Worm (Caenorhabditis elegans): Measurements from ENCODE around the gene Y105C5A.10.
"Not testable (repeated sequence)": the region's sequence is repeated elsewhere in the genome, so short reads cannot be mapped to it uniquely, and the experiment has no call there.

Gene Y105C5A.10

ce11 chrIV:15640852-15641251, 5.3 kb downstream of the Y105C5A.10 start, which contains the start of gene Y105C5A.13:
Y105C5A.13 (plus strand) TSS chrIV:15641231.
- TF ChIP-seq W03F9.2 (tag; optimal IDR thresholded peaks at IDR 0.05) (no peak), him-1 (tag; optimal IDR thresholded peaks at IDR 0.05) (no peak), dao-5 (tag; optimal IDR thresholded peaks at IDR 0.05) (no peak)

ce11 chrIV:15641699-15642098, 6.1 kb downstream of the Y105C5A.10 start, which contains the start of gene Y105C5A.12:
Y105C5A.12 (minus strand) TSS chrIV:15641799.
- TF ChIP-seq dao-5, him-1, W03F9.2 (tag; optimal IDR thresholded peaks at IDR 0.05): not testable (repeated sequence)

ce11 chrIV:15646418-15647220, 11.1 kb downstream of the Y105C5A.10 start, which contains the start of the genes Y105C5A.1268 and Y105C5A.1272:
Y105C5A.1268 (minus strand) TSS chrIV:15646468.
Y105C5A.1272 (plus strand) TSS chrIV:15646992.
- peak; percentile 65 for TF ChIP-seq him-1 (tag; optimal IDR thresholded peaks at IDR 0.05)

- no peak for TF ChIP-seq him-1 (tag; optimal IDR thresholded peaks at IDR 0.05)
- TF ChIP-seq dao-5 (tag; optimal IDR thresholded peaks at IDR 0.05): no peak
- TF ChIP-seq W03F9.2 (tag; optimal IDR thresholded peaks at IDR 0.05): no peak
These were observed 12.7 kb downstream of the Y105C5A.10 start for ce11 chrIV:15648245-15648644.

ce11 chrIV:15658444-15658843, 22.9 kb downstream of the Y105C5A.10 start:
- TF ChIP-seq W03F9.2 (tag; optimal IDR thresholded peaks at IDR 0.05): no peak
- TF ChIP-seq dao-5 (tag; optimal IDR thresholded peaks at IDR 0.05): no peak
- no peak for TF ChIP-seq him-1 (tag; optimal IDR thresholded peaks at IDR 0.05)

- no peak for TF ChIP-seq him-1 (tag; optimal IDR thresholded peaks at IDR 0.05)
- no peak for TF ChIP-seq W03F9.2 (tag; optimal IDR thresholded peaks at IDR 0.05)
These were observed 37.4 kb downstream of the Y105C5A.10 start for ce11 chrIV:15672994-15673393.

ce11 chrIV:15681445-15681844, 45.9 kb downstream of the Y105C5A.10 start, which contains the start of gene Y105C5A.26:
Y105C5A.26 (minus strand) TSS chrIV:15681545.
- not testable (repeated sequence) for TF ChIP-seq him-1, W03F9.2, dao-5 (tag; optimal IDR thresholded peaks at IDR 0.05)

ce11 chrIV:15684521-15684920, 49.0 kb downstream of the Y105C5A.10 start:
- no peak for TF ChIP-seq him-1 (tag; optimal IDR thresholded peaks at IDR 0.05)

All from whole organism, L4/young adult.